Fruit fly (Drosophila melanogaster) whole organism: Measurements from ENCODE around the gene sqd.

Source experiments
- CG8478 ChIP-seq: fragments of >200 bp; optimal IDR thresholded peaks from 2 replicates; lab custom pipeline; 2018; ENCODE audit warnings: inconsistent platforms
- EcR ChIP-seq, 2 experiments: fragments of >200 bp; optimal IDR thresholded peaks; 2 replicates each; lab custom pipeline; 2017; ENCODE audit warnings: missing biosample characterization in 2 of 2, missing genetic modification characterization in 2 of 2, missing genetic modification reagents in 2 of 2
- psq ChIP-seq: fragments of >200 bp; optimal IDR thresholded peaks from 2 replicates; lab custom pipeline; 2017
- usp ChIP-seq: fragments of >200 bp; optimal IDR thresholded peaks from 2 replicates; lab custom pipeline; 2017; ENCODE audit warnings: missing biosample characterization, missing genetic modification characterization, mixed read lengths

DNA sequence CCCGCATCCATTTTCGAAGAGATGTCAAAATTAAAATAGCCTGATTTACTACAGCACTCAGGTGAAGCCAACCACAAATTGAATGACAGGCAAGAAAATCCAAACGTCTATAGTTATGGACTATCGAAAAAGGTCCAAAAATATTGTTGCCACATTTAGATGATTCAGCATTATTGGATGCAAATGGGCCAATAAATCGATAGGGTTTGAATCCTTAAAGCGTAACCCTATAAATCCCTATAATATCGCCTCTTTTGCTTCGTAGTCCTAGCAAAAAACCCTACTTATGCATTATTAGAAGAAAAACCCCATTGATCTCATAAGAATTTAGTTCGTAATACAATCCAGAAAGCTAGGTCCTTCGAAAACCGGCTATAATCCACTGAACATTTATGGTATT lies 10.2 kb upstream of the sqd start, which contains the start of gene Rbp4:
- no peak for TF ChIP-seq usp (GFP tag; lab: Kevin White, UChicago)
- no peak for TF ChIP-seq CG8478 (lab: Kevin White, UChicago)
- TF ChIP-seq psq (lab: Kevin White, UChicago): no peak
- no peak for TF ChIP-seq EcR (GFP tag; optimal IDR thresholded peaks at IDR 0.05; lab: Kevin White, UChicago)
